Fruit fly (Drosophila melanogaster) whole organism, embryonic: ENCODE measurements around the gene CkIIalpha-i3.

Experiments
- Asciz ChIP-seq: fragments of 200-800 bp; sonication (Bioruptor generic); optimal IDR thresholded peaks from 2 replicates; lab custom pipeline; 2017; ENCODE audit warnings: missing biosample characterization, mild to moderate bottlenecking, missing genetic modification characterization, missing genetic modification reagents
- B-H1 ChIP-seq: fragments of 200-800 bp; sonication (Bioruptor generic); IDR thresholded peaks from 3 replicates; pipeline ENCODE4 v1.3.6; 2022; ENCODE audit warnings: missing biosample characterization, missing genetic modification characterization
- Bteb2 ChIP-seq: fragments of 200-800 bp; sonication (Bioruptor generic); optimal IDR thresholded peaks from 2 replicates; lab custom pipeline; 2016; ENCODE audit warnings: missing biosample characterization, missing genetic modification characterization
- C15 ChIP-seq: fragments of 200-800 bp; sonication (Bioruptor generic); IDR thresholded peaks from 3 replicates; pipeline ENCODE4 v1.3.6; 2022; ENCODE audit warnings: missing biosample characterization, missing genetic modification characterization
- CG10274 ChIP-seq: fragments of 200-800 bp; sonication (Bioruptor generic); optimal IDR thresholded peaks from 3 replicates; lab custom pipeline; 2017; ENCODE audit warnings: missing biosample characterization, mild to moderate bottlenecking, missing genetic modification characterization
- CG11398 ChIP-seq: fragments of 200-800 bp; sonication (Bioruptor generic); optimal IDR thresholded peaks from 2 replicates; lab custom pipeline; 2016; ENCODE audit warnings: missing biosample characterization, missing genetic modification characterization
- CG11696 ChIP-seq: fragments of 200-800 bp; sonication (Bioruptor generic); IDR thresholded peaks from 2 replicates; pipeline ENCODE4 v1.3.6; 2022; ENCODE audit warnings: missing biosample characterization, missing genetic modification characterization
- CG1233 ChIP-seq: fragments of 200-800 bp; sonication (Bioruptor generic); optimal IDR thresholded peaks from 4 replicates; lab custom pipeline; 2018; ENCODE audit warnings: missing biosample characterization, mild to moderate bottlenecking, missing genetic modification characterization
- CG14965 ChIP-seq: fragments of 200-800 bp; sonication (Bioruptor generic); optimal IDR thresholded peaks from 2 replicates; lab custom pipeline; 2016; ENCODE audit warnings: missing biosample characterization, missing genetic modification characterization, borderline replicate concordance
- CG17328 ChIP-seq: fragments of 200-800 bp; sonication (Bioruptor generic); IDR thresholded peaks from 2 replicates; pipeline ENCODE4 v1.3.6; 2022; ENCODE audit warnings: missing biosample characterization, missing genetic modification characterization
- CG34422 ChIP-seq: fragments of 200-800 bp; sonication (Bioruptor generic); IDR thresholded peaks from 3 replicates; pipeline ENCODE4 v1.3.6; 2022; ENCODE audit warnings: missing biosample characterization, missing genetic modification characterization
- CG3995 ChIP-seq: fragments of 200-800 bp; sonication (Bioruptor generic); optimal IDR thresholded peaks from 3 replicates; lab custom pipeline; 2016; ENCODE audit warnings: missing biosample characterization, missing genetic modification characterization
- CG4707 ChIP-seq: fragments of 200-800 bp; sonication (Bioruptor generic); optimal IDR thresholded peaks from 2 replicates; lab custom pipeline; 2018; ENCODE audit warnings: missing biosample characterization, mild to moderate bottlenecking, missing genetic modification characterization, moderate library complexity
- CG4820 ChIP-seq: fragments of 200-800 bp; sonication (Bioruptor generic); optimal IDR thresholded peaks from 3 replicates; lab custom pipeline; 2016; ENCODE audit warnings: missing biosample characterization, missing genetic modification characterization
- CG7372 ChIP-seq: fragments of 200-800 bp; sonication (Bioruptor generic); IDR thresholded peaks from 2 replicates; pipeline ENCODE4 v1.3.6; 2022; ENCODE audit warnings: missing biosample characterization, missing genetic modification characterization
- CG7786 ChIP-seq: fragments of 200-800 bp; sonication (Bioruptor generic); optimal IDR thresholded peaks from 2 replicates; lab custom pipeline; 2016; ENCODE audit warnings: missing biosample characterization, missing genetic modification characterization
- CG8924 ChIP-seq: fragments of 200-800 bp; optimal IDR thresholded peaks from 3 replicates; lab custom pipeline; 2019; ENCODE audit warnings: missing biosample characterization, mild to moderate bottlenecking, missing genetic modification characterization, moderate library complexity
- CG9817 ChIP-seq: fragments of 200-800 bp; sonication (Bioruptor generic); optimal IDR thresholded peaks from 2 replicates; lab custom pipeline; 2018; ENCODE audit warnings: missing biosample characterization, mild to moderate bottlenecking, missing genetic modification characterization, moderate library complexity
- Chrac-16 ChIP-seq: fragments of 200-800 bp; sonication (Bioruptor generic); optimal IDR thresholded peaks from 3 replicates; lab custom pipeline; 2016; ENCODE audit warnings: missing biosample characterization, missing genetic modification characterization
- Drgx ChIP-seq: fragments of 200-800 bp; sonication (Bioruptor generic); IDR thresholded peaks from 2 replicates; pipeline ENCODE4 v1.3.6; 2022; ENCODE audit warnings: missing biosample characterization, missing genetic modification characterization
- HmgD ChIP-seq: fragments of 200-800 bp; sonication (Bioruptor generic); optimal IDR thresholded peaks from 3 replicates; lab custom pipeline; 2016; ENCODE audit warnings: missing biosample characterization, missing genetic modification characterization
- NFAT ChIP-seq: fragments of 200-800 bp; sonication (Bioruptor generic); IDR thresholded peaks from 2 replicates; pipeline ENCODE4 v1.3.6; 2022; ENCODE audit warnings: missing biosample characterization, missing genetic modification characterization
- Nf-YA ChIP-seq: fragments of 200-800 bp; sonication (Bioruptor generic); IDR thresholded peaks from 2 replicates; pipeline ENCODE4 v1.3.6; 2022; ENCODE audit warnings: missing biosample characterization, missing genetic modification characterization
- Optix ChIP-seq: fragments of 200-800 bp; sonication (Bioruptor generic); IDR thresholded peaks from 3 replicates; pipeline ENCODE4 v1.3.6; 2022; ENCODE audit warnings: missing biosample characterization, missing genetic modification characterization
- PHDP ChIP-seq: fragments of 200-800 bp; sonication (Bioruptor generic); optimal IDR thresholded peaks from 3 replicates; lab custom pipeline; 2018; ENCODE audit warnings: missing biosample characterization, mild to moderate bottlenecking, missing genetic modification characterization, moderate library complexity
- Ptx1 ChIP-seq: fragments of 200-800 bp; sonication (Bioruptor generic); IDR thresholded peaks from 2 replicates; pipeline ENCODE4 v1.3.6; 2022; ENCODE audit warnings: missing biosample characterization, missing genetic modification characterization
- Sox102F ChIP-seq: fragments of 200-800 bp; sonication (Bioruptor generic); optimal IDR thresholded peaks from 2 replicates; lab custom pipeline; 2018; ENCODE audit warnings: missing biosample characterization, mild to moderate bottlenecking, missing genetic modification characterization, moderate library complexity
- Taf1 ChIP-seq: fragments of 200-800 bp; sonication (Bioruptor generic); IDR thresholded peaks from 2 replicates; pipeline ENCODE4 v1.3.6; 2022; ENCODE audit warnings: missing biosample characterization, missing genetic modification characterization
- Xbp1 ChIP-seq: fragments of 200-800 bp; sonication (Bioruptor generic); optimal IDR thresholded peaks from 3 replicates; lab custom pipeline; 2016; ENCODE audit warnings: missing biosample characterization, mild to moderate bottlenecking, missing genetic modification characterization
- bcd ChIP-seq: fragments of 200-800 bp; sonication (Bioruptor generic); optimal IDR thresholded peaks from 2 replicates; lab custom pipeline; 2017; ENCODE audit warnings: missing biosample characterization, mild to moderate bottlenecking, missing genetic modification characterization
- btn ChIP-seq: fragments of 200-800 bp; sonication (Bioruptor generic); optimal IDR thresholded peaks from 2 replicates; lab custom pipeline; 2016; ENCODE audit warnings: missing biosample characterization, missing genetic modification characterization
- crc ChIP-seq: fragments of 200-800 bp; sonication (Bioruptor generic); optimal IDR thresholded peaks from 2 replicates; lab custom pipeline; 2016; ENCODE audit warnings: missing biosample characterization, missing genetic modification characterization
- cwo ChIP-seq: fragments of 200-800 bp; sonication (Bioruptor generic); optimal IDR thresholded peaks from 3 replicates; lab custom pipeline; 2017; ENCODE audit warnings: missing biosample characterization, missing genetic modification characterization, mild to moderate bottlenecking, moderate library complexity, missing genetic modification reagents
- disco-r ChIP-seq: fragments of 200-800 bp; sonication (Bioruptor generic); optimal IDR thresholded peaks from 2 replicates; lab custom pipeline; 2016; ENCODE audit warnings: missing biosample characterization, missing genetic modification characterization
- emc ChIP-seq: fragments of 200-800 bp; sonication (Bioruptor generic); optimal IDR thresholded peaks from 2 replicates; lab custom pipeline; 2016; ENCODE audit warnings: missing biosample characterization, missing genetic modification characterization
- esg ChIP-seq: fragments of 200-800 bp; sonication (Bioruptor generic); conservative IDR thresholded peaks from 2 replicates; pipeline ENCODE4 v1.3.6; 2022; ENCODE audit warnings: missing biosample characterization, missing genetic modification characterization
- hth ChIP-seq: fragments of >200 bp; optimal IDR thresholded peaks from 2 replicates; lab custom pipeline; 2017; ENCODE audit warnings: inconsistent platforms
- kah ChIP-seq: fragments of 200-800 bp; sonication (Bioruptor generic); optimal IDR thresholded peaks from 2 replicates; lab custom pipeline; 2018; ENCODE audit warnings: missing biosample characterization, mild to moderate bottlenecking, missing genetic modification characterization
- ken ChIP-seq: fragments of 200-800 bp; sonication (Bioruptor generic); IDR thresholded peaks from 3 replicates; pipeline ENCODE4 v1.3.6; 2022; ENCODE audit warnings: missing biosample characterization, missing genetic modification characterization
- lbe ChIP-seq: fragments of 200-800 bp; sonication (Bioruptor generic); optimal IDR thresholded peaks from 2 replicates; lab custom pipeline; 2016; ENCODE audit warnings: missing biosample characterization, mild to moderate bottlenecking, missing genetic modification characterization
- lola ChIP-seq, 3 experiments: fragments of >200 bp in 2 of 3; fragments of 200-800 bp in 1 of 3; sonication (Bioruptor generic) in 1 of 3; optimal IDR thresholded peaks; 2 replicates each; lab custom pipeline; 2017 to 2019; ENCODE audit warnings: missing biosample characterization in 3 of 3, missing genetic modification characterization in 3 of 3, mild to moderate bottlenecking in 1 of 3, moderate library complexity in 1 of 3
- lov ChIP-seq, 2 experiments: fragments of 200-800 bp in 1 of 2; fragments of >200 bp in 1 of 2; sonication (Bioruptor generic) in 1 of 2; IDR thresholded peaks in 1 of 2; optimal IDR thresholded peaks in 1 of 2; 2 replicates in 1 of 2; 3 replicates in 1 of 2; pipeline versions ENCODE4 v1.3.6 to Lab custom; 2017 to 2022; ENCODE audit warnings: missing biosample characterization in 1 of 2, missing genetic modification characterization in 1 of 2
- pum ChIP-seq: fragments of 200-800 bp; sonication (Bioruptor generic); optimal IDR thresholded peaks from 2 replicates; lab custom pipeline; 2016; ENCODE audit warnings: missing biosample characterization, missing genetic modification characterization
- ro ChIP-seq: fragments of 200-800 bp; sonication (Bioruptor generic); IDR thresholded peaks from 2 replicates; pipeline ENCODE4 v1.3.6; 2022; ENCODE audit warnings: missing biosample characterization, missing genetic modification characterization
- scrt ChIP-seq: fragments of 200-800 bp; sonication (Bioruptor generic); optimal IDR thresholded peaks from 2 replicates; lab custom pipeline; 2018; ENCODE audit warnings: missing biosample characterization, mild to moderate bottlenecking, missing genetic modification characterization, moderate library complexity
- sima ChIP-seq: fragments of 200-800 bp; sonication (Bioruptor generic); optimal IDR thresholded peaks from 2 replicates; lab custom pipeline; 2016; ENCODE audit warnings: missing biosample characterization, missing genetic modification characterization
- tin ChIP-seq: fragments of 200-800 bp; sonication (Bioruptor generic); optimal IDR thresholded peaks from 3 replicates; lab custom pipeline; 2016; ENCODE audit warnings: missing biosample characterization, missing genetic modification characterization
- trh ChIP-seq: fragments of 200-800 bp; sonication (Bioruptor generic); optimal IDR thresholded peaks from 2 replicates; lab custom pipeline; 2016; ENCODE audit warnings: missing biosample characterization, missing genetic modification characterization
- wek ChIP-seq: fragments of 200-800 bp; sonication (Bioruptor generic); optimal IDR thresholded peaks from 3 replicates; lab custom pipeline; 2018; ENCODE audit warnings: missing biosample characterization, mild to moderate bottlenecking, missing genetic modification characterization, moderate library complexity

CkIIalpha-i3 gene

dm6 chr3L:724518-725341, 14.3 kb upstream of the CkIIalpha-i3 start (continued):
- TF ChIP-seq CG17328 (GFP tag; lab: Robert Waterston, UW) (peak; percentile 97), esg (GFP tag; lab: Robert Waterston, UW) (peak; percentile 87), CG4707 (GFP tag; lab: Kevin White, UChicago) (peak; percentile 98), crc (GFP tag; lab: Kevin White, UChicago) (peak; percentile 94), pum (GFP tag; lab: Kevin White, UChicago) (peak; percentile 94), CG34422 (GFP tag; lab: Robert Waterston, UW) (peak; percentile 94), CG7372 (GFP tag; lab: Robert Waterston, UW) (peak; percentile 77), lbe (peak; percentile 88), B-H1 (GFP tag; lab: Robert Waterston, UW) (peak; percentile 83), CG7786 (GFP tag; lab: Kevin White, UChicago) (peak; percentile 84), Sox102F (GFP tag; lab: Kevin White, UChicago) (peak; percentile 91), lov (optimal IDR thresholded peaks at IDR 0.05; lab: Kevin White, UChicago) (no peak), lov (GFP tag; IDR thresholded peaks at IDR 0.05; lab: Robert Waterston, UW) (peak; percentile 98), emc (GFP tag; lab: Kevin White, UChicago) (peak; percentile 22), kah (peak; percentile 87), HmgD (GFP tag; lab: Kevin White, UChicago) (peak; percentile 44), CG3995 (GFP tag; lab: Kevin White, UChicago) (no peak), CG8924 (tag; lab: Kevin White, UChicago) (peak; percentile 95), CG11398 (peak; percentile 92), Chrac-16 (GFP tag; lab: Kevin White, UChicago) (peak; percentile 93), C15 (GFP tag; lab: Robert Waterston, UW) (peak; percentile 74; the same call in 1 of the 3 replicates), btn (GFP tag; lab: Kevin White, UChicago) (peak; percentile 93), CG1233 (GFP tag; lab: Kevin White, UChicago) (peak; percentile 93), Nf-YA (GFP tag; lab: Robert Waterston, UW) (peak; percentile 89), CG9817 (peak; percentile 71), CG11696 (GFP tag; lab: Robert Waterston, UW) (peak; percentile 88), Ptx1 (GFP tag; lab: Robert Waterston, UW) (peak; percentile 91), CG14965 (GFP tag; lab: Kevin White, UChicago) (peak; percentile 89), bcd (peak; percentile 89), cwo (peak; percentile 66), hth (lab: Kevin White, UChicago) (no peak), CG4820 (GFP tag; lab: Kevin White, UChicago) (peak; percentile 96), trh (GFP tag; lab: Kevin White, UChicago) (peak; percentile 89), Asciz (peak; percentile 93), ken (peak; percentile 95), Optix (GFP tag; lab: Robert Waterston, UW) (peak; percentile 95), ro (GFP tag; lab: Robert Waterston, UW) (peak; percentile 83; the same call in 1 of the 2 replicates), CG10274 (GFP tag; lab: Kevin White, UChicago) (peak; percentile 66), Bteb2 (GFP tag; lab: Kevin White, UChicago) (peak; percentile 80), Taf1 (no peak; the same call in 1 of the 2 replicates), tin (peak; percentile 94), Xbp1 (peak; percentile 89), lola (GFP tag; optimal IDR thresholded peaks at IDR 0.05; lab: Kevin White, UChicago) (peak in 1 of 3 experiments; percentile 98), NFAT (peak; percentile 35; the same call in 1 of the 2 replicates), disco-r (GFP tag; lab: Kevin White, UChicago) (peak; percentile 86), sima (peak; percentile 73), wek (GFP tag; lab: Kevin White, UChicago) (peak; percentile 84), PHDP (peak; percentile 90), scrt (peak; percentile 69), Drgx (GFP tag; lab: Robert Waterston, UW) (peak; percentile 93)
